Fruit fly (Drosophila melanogaster): ENCODE results near the gene Phf5a.

The Phf5a gene

dm6 chr2L:6534125-6534815, 43.6 kb upstream of the Phf5a start (continued):
- TF ChIP-seq cg (GFP tag; optimal IDR thresholded peaks at IDR 0.05) (peak; percentile 39), CG3163 (GFP tag; optimal IDR thresholded peaks at IDR 0.05) (no peak), Deaf1 (tag; optimal IDR thresholded peaks at IDR 0.05) (no peak), sd (tag; optimal IDR thresholded peaks at IDR 0.05) (peak; percentile 83), abd-A (tag; optimal IDR thresholded peaks at IDR 0.05) (peak; percentile 47), pros (GFP tag; optimal IDR thresholded peaks at IDR 0.05) (peak; percentile 94), CG12391 (tag; optimal IDR thresholded peaks at IDR 0.05) (no peak), crol (GFP tag; IDR thresholded peaks at IDR 0.05) (peak; percentile 84), grn (GFP tag; optimal IDR thresholded peaks at IDR 0.05) (peak; percentile 96), pnt (GFP tag; optimal IDR thresholded peaks at IDR 0.05) (no peak), sqz (GFP tag; optimal IDR thresholded peaks at IDR 0.05) (peak; percentile 41), maf-S (GFP tag; optimal IDR thresholded peaks at IDR 0.05) (no peak), Xbp1 (GFP tag; optimal IDR thresholded peaks at IDR 0.05) (no peak), CG7745 (tag; optimal IDR thresholded peaks at IDR 0.05) (peak; percentile 71), tio (GFP tag; optimal IDR thresholded peaks at IDR 0.05) (no peak), Hr78 (GFP tag; optimal IDR thresholded peaks at IDR 0.05) (peak in 1 of 2 experiments; percentile 23), CG12299 (tag; optimal IDR thresholded peaks at IDR 0.05) (no peak)

DNA sequence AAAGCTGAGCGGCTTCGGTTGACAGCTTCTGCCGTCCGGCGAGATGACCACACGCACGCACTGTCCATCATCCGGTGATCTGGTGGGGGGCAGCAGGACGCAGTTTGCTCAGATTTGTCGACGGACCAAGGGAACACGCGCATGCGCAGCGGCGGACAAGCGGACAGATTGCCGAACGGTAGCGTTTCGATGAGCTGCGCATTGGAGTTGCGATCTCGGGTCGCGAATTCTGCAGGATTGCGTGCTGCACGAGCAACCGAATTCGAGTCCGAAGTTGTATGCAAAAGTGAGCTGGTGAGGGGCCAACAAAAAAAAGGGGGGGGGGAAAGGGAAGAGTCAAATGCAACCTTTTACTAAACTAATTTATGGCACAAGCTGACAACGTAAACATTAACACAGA, 43.1 kb upstream of the Phf5a start:
- TF ChIP-seq D19B (GFP tag; optimal IDR thresholded peaks at IDR 0.05) (no peak), Med (GFP tag) (peak; percentile 3), CG8290 (GFP tag; optimal IDR thresholded peaks at IDR 0.05) (no peak), CG8290 (tag; optimal IDR thresholded peaks at IDR 0.05) (no peak), CG6791 (GFP tag; IDR thresholded peaks at IDR 0.05; ENCODE audit: partially characterized antibody) (0 out of 3 replicates have a peak, but pooled peaks have one; percentile 11), Sry-β (GFP tag; optimal IDR thresholded peaks at IDR 0.05) (no peak), jumu (GFP tag; optimal IDR thresholded peaks at IDR 0.05) (no peak), gsb (GFP tag; IDR thresholded peaks at IDR 0.05) (no peak), CG18619 (GFP tag; optimal IDR thresholded peaks at IDR 0.05) (no peak), sisA (GFP tag; IDR thresholded peaks at IDR 0.05) (0 out of 2 replicates have a peak, but pooled peaks have one; percentile 10), CG1792 (GFP tag; optimal IDR thresholded peaks at IDR 0.05) (no peak), CG12744 (GFP tag; optimal IDR thresholded peaks at IDR 0.05) (no peak), Hr78 (GFP tag; optimal IDR thresholded peaks at IDR 0.05) (no peak)

- TF ChIP-seq CG11247 (GFP tag; IDR thresholded peaks at IDR 0.05) (no peak), pho (GFP tag; optimal IDR thresholded peaks at IDR 0.05) (no peak), crol (GFP tag; IDR thresholded peaks at IDR 0.05) (0 out of 2 replicates have a peak, but pooled peaks have one; percentile 9)
These were observed 42.3 kb upstream of the Phf5a start for dm6 chr2L:6532977-6533376.

- TF ChIP-seq CG2875 (GFP tag; optimal IDR thresholded peaks at IDR 0.05) (no peak), amos (GFP tag; IDR thresholded peaks at IDR 0.05; ENCODE audit: partially characterized antibody) (0 out of 2 replicates have a peak, but pooled peaks have one; percentile 5), Hr51 (GFP tag; optimal IDR thresholded peaks at IDR 0.05) (no peak), Nf-YB (GFP tag; optimal IDR thresholded peaks at IDR 0.05) (peak; percentile 77), row (GFP tag; IDR thresholded peaks at IDR 0.05) (no peak), CG6813 (GFP tag; optimal IDR thresholded peaks at IDR 0.05) (no peak), CG7963 (GFP tag; IDR thresholded peaks at IDR 0.05; ENCODE audit: partially characterized antibody) (no peak), sens (GFP tag) (peak; percentile 32), twi (tag; optimal IDR thresholded peaks at IDR 0.05) (peak; percentile 94), CG9932 (GFP tag; IDR thresholded peaks at IDR 0.05) (no peak), pb (GFP tag; optimal IDR thresholded peaks at IDR 0.05) (no peak), Nf-YC (tag; optimal IDR thresholded peaks at IDR 0.05) (peak; percentile 75), ewg (GFP tag; optimal IDR thresholded peaks at IDR 0.05) (peak; percentile 24), esg (GFP tag; conservative IDR thresholded peaks at IDR 0.05) (no peak)
These were observed 41.5 kb upstream of the Phf5a start for dm6 chr2L:6531985-6532699.
